Fruit fly (Drosophila melanogaster): ENCODE results near the gene Cand1.

Gene Cand1

DNA sequence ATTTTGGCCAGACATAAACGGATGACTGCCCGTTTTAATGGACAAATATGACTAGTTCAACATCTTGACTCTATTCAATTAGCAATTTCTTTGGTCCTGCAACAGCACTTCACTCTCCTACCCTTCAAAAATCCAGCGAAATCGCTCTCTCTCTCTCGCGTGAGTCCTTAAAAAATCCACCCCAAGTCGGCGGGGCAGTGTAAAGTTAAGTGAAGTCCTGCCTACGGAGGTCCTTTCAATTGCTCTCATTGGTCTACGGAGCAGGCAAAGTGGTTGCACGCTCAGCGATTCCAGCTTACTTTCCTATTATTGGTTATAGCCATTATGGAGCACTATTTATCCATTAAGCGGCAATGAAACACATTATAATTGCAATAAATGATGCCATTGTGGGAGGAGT, 8.6 kb downstream of the Cand1 start, which contains the start of gene CG34367:
TSS of gene CG34367 (minus strand) at position 35 of the 400 bp plus-strand sequence.
- TF ChIP-seq br (GFP tag; optimal IDR thresholded peaks at IDR 0.05) (no peak), fru (GFP tag; optimal IDR thresholded peaks at IDR 0.05) (no peak), dl (GFP tag; optimal IDR thresholded peaks at IDR 0.05; ENCODE audit: insufficient read depth in 1 of 2, partially characterized antibody in 2 of 2) (no peak), ey (GFP tag; optimal IDR thresholded peaks at IDR 0.05) (no peak), Hr78 (GFP tag; optimal IDR thresholded peaks at IDR 0.05) (no peak), psq (GFP tag; optimal IDR thresholded peaks at IDR 0.05) (no peak), brk (GFP tag; optimal IDR thresholded peaks at IDR 0.05) (no peak), sv (GFP tag; optimal IDR thresholded peaks at IDR 0.05) (no peak), Abd-B (GFP tag; optimal IDR thresholded peaks at IDR 0.05) (no peak)

DNA sequence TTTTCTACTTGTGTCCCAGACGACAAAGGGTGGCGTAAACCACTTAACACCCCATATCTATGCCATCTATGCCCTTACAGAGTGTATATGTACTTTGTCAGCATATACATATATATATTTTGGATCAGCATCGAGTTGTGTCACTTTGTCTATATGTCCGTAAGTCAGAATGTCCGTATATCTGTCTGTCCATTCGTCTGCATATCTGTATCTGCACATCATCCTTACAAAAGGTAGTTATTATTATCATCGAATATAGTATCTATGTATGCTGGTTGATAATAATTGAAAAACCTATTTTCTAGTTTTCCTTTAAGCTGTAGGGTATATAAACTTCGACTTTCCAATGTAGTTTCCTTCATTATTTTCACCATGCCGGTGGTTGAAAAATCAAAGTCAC, 11.4 kb downstream of the Cand1 start:
- TF ChIP-seq dmrt93B (GFP tag; optimal IDR thresholded peaks at IDR 0.05) (no peak), jim (GFP tag; optimal IDR thresholded peaks at IDR 0.05) (no peak), N (GFP tag; optimal IDR thresholded peaks at IDR 0.05) (no peak), foxo (GFP tag; optimal IDR thresholded peaks at IDR 0.05) (no peak), ey (GFP tag; optimal IDR thresholded peaks at IDR 0.05) (no peak), lola (GFP tag; optimal IDR thresholded peaks at IDR 0.05) (no peak), pan (optimal IDR thresholded peaks at IDR 0.05) (no peak), Hr78 (GFP tag; optimal IDR thresholded peaks at IDR 0.05) (no peak), Myc (optimal IDR thresholded peaks at IDR 0.05) (no peak), Dif (GFP tag; optimal IDR thresholded peaks at IDR 0.05; ENCODE audit: partially characterized antibody) (no peak), HLH106 (tag; optimal IDR thresholded peaks at IDR 0.05) (no peak), dl (GFP tag; optimal IDR thresholded peaks at IDR 0.05; ENCODE audit: insufficient read depth in 1 of 2, partially characterized antibody in 2 of 2) (no peak), Dfd (GFP tag; optimal IDR thresholded peaks at IDR 0.05) (no peak), sv (GFP tag; optimal IDR thresholded peaks at IDR 0.05) (no peak), Vsx2 (GFP tag; optimal IDR thresholded peaks at IDR 0.05; ENCODE audit: partially characterized antibody) (no peak), dsf (GFP tag; optimal IDR thresholded peaks at IDR 0.05; ENCODE audit: borderline replicate concordance) (no peak), usp (GFP tag; optimal IDR thresholded peaks at IDR 0.05) (no peak)

DNA sequence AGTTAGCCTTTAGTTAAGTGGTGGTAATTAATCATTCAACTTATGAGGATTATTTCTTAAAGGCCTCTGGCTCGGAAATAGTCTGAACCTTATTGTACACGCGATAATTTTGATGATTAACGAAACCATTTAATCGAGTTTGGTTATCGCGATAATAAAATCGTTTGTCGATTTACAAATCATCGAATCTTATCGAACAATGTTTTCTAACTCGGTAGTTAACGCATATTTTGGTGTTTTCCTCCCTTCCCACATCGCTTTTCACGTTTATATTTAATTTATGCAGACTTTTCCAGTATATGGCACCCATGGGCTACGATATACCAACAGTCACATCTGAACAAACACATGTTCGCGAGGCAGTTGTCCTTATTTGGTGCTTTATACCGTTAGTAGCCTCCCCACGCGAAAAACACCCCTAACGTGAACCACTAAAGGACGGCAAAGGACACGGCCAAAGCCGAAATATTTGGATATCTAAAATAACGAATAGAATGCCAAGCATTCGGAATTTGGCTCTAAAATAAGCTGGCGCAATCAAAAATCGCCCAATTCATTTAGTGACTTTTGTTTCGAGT, 18.4 kb downstream of the Cand1 start, which contains the start of gene Frmd5:
TSS of gene Frmd5 (plus strand) at position 414 of the 578 bp plus-strand sequence.
- TF ChIP-seq CG9705 (GFP tag; optimal IDR thresholded peaks at IDR 0.05) (no peak), dmrt93B (GFP tag; optimal IDR thresholded peaks at IDR 0.05) (no peak), Rel (GFP tag; optimal IDR thresholded peaks at IDR 0.05) (no peak), Rel (tag; optimal IDR thresholded peaks at IDR 0.05) (no peak), foxo (GFP tag; optimal IDR thresholded peaks at IDR 0.05) (no peak), CG32264 (GFP tag; optimal IDR thresholded peaks at IDR 0.05) (no peak), HLH106 (tag; optimal IDR thresholded peaks at IDR 0.05) (no peak), brk (GFP tag; optimal IDR thresholded peaks at IDR 0.05) (no peak), Hr83 (GFP tag; optimal IDR thresholded peaks at IDR 0.05; ENCODE audit: poor library complexity, severe bottlenecking) (no peak)

dm6 chr2L:10342471-10342870, 20.0 kb downstream of the Cand1 start, which contains the start of gene Sps2:
TSS of gene Sps2 (plus strand) at chr2L:10342594.
- peak; percentile 24 for TF ChIP-seq h (GFP tag; optimal IDR thresholded peaks at IDR 0.05)
- no peak for TF ChIP-seq Vsx2 (GFP tag; optimal IDR thresholded peaks at IDR 0.05; ENCODE audit: partially characterized antibody)
- TF ChIP-seq CG32264 (GFP tag; optimal IDR thresholded peaks at IDR 0.05), result no peak
- no peak for TF ChIP-seq Myc (optimal IDR thresholded peaks at IDR 0.05)
- no peak for TF ChIP-seq OdsH (GFP tag; optimal IDR thresholded peaks at IDR 0.05)
- no peak for TF ChIP-seq rgr (GFP tag; optimal IDR thresholded peaks at IDR 0.05)
- TF ChIP-seq CG9705 (GFP tag; optimal IDR thresholded peaks at IDR 0.05), result no peak
- TF ChIP-seq foxo (GFP tag; optimal IDR thresholded peaks at IDR 0.05), result no peak
- no peak for TF ChIP-seq sv (GFP tag; optimal IDR thresholded peaks at IDR 0.05)
- TF ChIP-seq fru (GFP tag; optimal IDR thresholded peaks at IDR 0.05), result peak; percentile 10
- TF ChIP-seq brk (GFP tag; optimal IDR thresholded peaks at IDR 0.05), result peak; percentile 18
- peak; percentile 10 for TF ChIP-seq Hnf4 (GFP tag; optimal IDR thresholded peaks at IDR 0.05)
- TF ChIP-seq tai (GFP tag; optimal IDR thresholded peaks at IDR 0.05), result no peak
- no peak for TF ChIP-seq dsf (GFP tag; optimal IDR thresholded peaks at IDR 0.05; ENCODE audit: borderline replicate concordance)
- no peak for TF ChIP-seq Rel (GFP tag; optimal IDR thresholded peaks at IDR 0.05)
- TF ChIP-seq Rel (tag; optimal IDR thresholded peaks at IDR 0.05), result no peak
- TF ChIP-seq Mio (GFP tag; optimal IDR thresholded peaks at IDR 0.05), result no peak
- TF ChIP-seq jim (GFP tag; optimal IDR thresholded peaks at IDR 0.05), result no peak

All from whole organism, wandering third instar larva.